Worm (Caenorhabditis elegans) whole organism, L1 larva: ENCODE data around the gene pbs-1.

Experiments used
- C04F5.9 ChIP-seq: sonication (generic microtip); optimal IDR thresholded peaks from 2 replicates; lab custom pipeline; 2016; ENCODE audit warnings: missing genetic modification characterization, missing compliant biosample characterization
- C34B4.2 ChIP-seq: sonication (generic microtip); optimal IDR thresholded peaks from 2 replicates; lab custom pipeline; 2017; ENCODE audit warnings: mild to moderate bottlenecking, missing genetic modification characterization, missing compliant biosample characterization
- Y116A8C.19 ChIP-seq: sonication (generic microtip); optimal IDR thresholded peaks from 2 replicates; lab custom pipeline; 2016; ENCODE audit warnings: missing compliant biosample characterization, missing genetic modification characterization, borderline replicate concordance
- aha-1 ChIP-seq: fragments of 150-350 bp; optimal IDR thresholded peaks from 2 replicates; lab custom pipeline; 2014; ENCODE audit warnings: missing biosample characterization, missing genetic modification characterization
- aly-2 ChIP-seq: fragments of 150-350 bp; optimal IDR thresholded peaks from 2 replicates; lab custom pipeline; 2014; ENCODE audit warnings: missing biosample characterization, missing genetic modification characterization
- ceh-63 ChIP-seq: fragments of 200-800 bp; sonication (Bioruptor generic); optimal IDR thresholded peaks from 2 replicates; lab custom pipeline; 2018; ENCODE audit warnings: mild to moderate bottlenecking, missing genetic modification characterization, missing compliant biosample characterization
- ceh-8 ChIP-seq: fragments of 200-800 bp; sonication (Bioruptor generic); optimal IDR thresholded peaks from 2 replicates; lab custom pipeline; 2018; ENCODE audit warnings: mild to moderate bottlenecking, missing genetic modification characterization, moderate library complexity, missing compliant biosample characterization
- ceh-82 ChIP-seq, 3 experiments: fragments of 150-350 bp in 1 of 3; sonication (generic microtip) in 2 of 3; optimal IDR thresholded peaks; 2 replicates each; lab custom pipeline; 2014 to 2017; ENCODE audit warnings: missing biosample characterization in 3 of 3, missing genetic modification characterization in 3 of 3
- ceh-90 ChIP-seq: sonication (generic microtip); optimal IDR thresholded peaks from 2 replicates; lab custom pipeline; 2016; ENCODE audit warnings: missing genetic modification characterization, missing compliant biosample characterization
- efl-3 ChIP-seq: fragments of 200-800 bp; sonication (Bioruptor generic); optimal IDR thresholded peaks from 2 replicates; lab custom pipeline; 2018; ENCODE audit warnings: mild to moderate bottlenecking, missing genetic modification characterization, missing compliant biosample characterization
- egl-27 ChIP-seq, 2 experiments: fragments of 150-350 bp in 1 of 2; sonication (generic microtip); optimal IDR thresholded peaks; 3 replicates each; lab custom pipeline; 2017 to 2018; ENCODE audit warnings: missing biosample characterization in 2 of 2, missing genetic modification characterization in 2 of 2, missing genetic modification reagents in 2 of 2
- elt-2 ChIP-seq: sonication (generic microtip); optimal IDR thresholded peaks from 2 replicates; lab custom pipeline; 2016; ENCODE audit warnings: missing genetic modification characterization, mild to moderate bottlenecking, inconsistent platforms, missing compliant biosample characterization, missing genetic modification reagents
- elt-3 ChIP-seq, 6 experiments: fragments of 150-350 bp in 1 of 6; sonication (generic microtip); optimal IDR thresholded peaks; 2 replicates each; lab custom pipeline; 2017 to 2018; ENCODE audit warnings: missing biosample characterization in 6 of 6, missing genetic modification characterization in 6 of 6, inconsistent platforms in 1 of 6
- fkh-4 ChIP-seq: sonication (generic microtip); optimal IDR thresholded peaks from 2 replicates; lab custom pipeline; 2016; ENCODE audit warnings: missing compliant biosample characterization, missing genetic modification characterization, borderline replicate concordance
- fkh-8 ChIP-seq: sonication (generic microtip); optimal IDR thresholded peaks from 2 replicates; lab custom pipeline; 2016; ENCODE audit warnings: mild to moderate bottlenecking, missing genetic modification characterization, missing compliant biosample characterization
- hlh-17 ChIP-seq: fragments of 200-800 bp; sonication (Bioruptor generic); optimal IDR thresholded peaks from 2 replicates; lab custom pipeline; 2018; ENCODE audit warnings: missing genetic modification characterization, mild to moderate bottlenecking, missing compliant biosample characterization, moderate library complexity, borderline replicate concordance
- hlh-4 ChIP-seq: sonication (generic microtip); optimal IDR thresholded peaks from 2 replicates; lab custom pipeline; 2016; ENCODE audit warnings: mild to moderate bottlenecking, missing genetic modification characterization, missing compliant biosample characterization
- irx-1 ChIP-seq: sonication (generic microtip); optimal IDR thresholded peaks from 2 replicates; lab custom pipeline; 2016; ENCODE audit warnings: missing genetic modification characterization, missing compliant biosample characterization
- jun-1 ChIP-seq: fragments of 150-350 bp; optimal IDR thresholded peaks from 2 replicates; lab custom pipeline; 2014; ENCODE audit warnings: missing biosample characterization, missing genetic modification reagents, missing genetic modification characterization
- lin-13 ChIP-seq: fragments of 150-350 bp; optimal IDR thresholded peaks from 2 replicates; lab custom pipeline; 2014; ENCODE audit warnings: missing biosample characterization, missing genetic modification reagents, missing genetic modification characterization
- lin-14 ChIP-seq: fragments of 200-800 bp; sonication (Bioruptor generic); optimal IDR thresholded peaks from 2 replicates; lab custom pipeline; 2018; ENCODE audit warnings: mild to moderate bottlenecking, missing genetic modification characterization, moderate library complexity, missing compliant biosample characterization
- lin-15B ChIP-seq: fragments of 150-350 bp; sonication (generic microtip); optimal IDR thresholded peaks from 3 replicates; lab custom pipeline; 2014; ENCODE audit warnings: missing biosample characterization, missing genetic modification characterization
- lin-35 ChIP-seq, 2 experiments: fragments of 150-350 bp; optimal IDR thresholded peaks; 2 replicates each; lab custom pipeline; 2014; ENCODE audit warnings: missing biosample characterization in 2 of 2, missing genetic modification characterization in 2 of 2, missing genetic modification reagents in 2 of 2
- mab-9 ChIP-seq: fragments of 200-800 bp; sonication (Bioruptor generic); IDR thresholded peaks from 2 replicates; pipeline ENCODE4 v1.3.6; 2022; ENCODE audit warnings: missing genetic modification reagents, missing genetic modification characterization, missing compliant biosample characterization
- nhr-11 ChIP-seq: fragments of 150-350 bp; optimal IDR thresholded peaks from 2 replicates; lab custom pipeline; 2014; ENCODE audit warnings: missing biosample characterization, missing genetic modification characterization
- nhr-19 ChIP-seq: fragments of 200-800 bp; sonication (Bioruptor generic); conservative IDR thresholded peaks from 2 replicates; pipeline ENCODE4 v1.3.6; 2022; ENCODE audit warnings: missing genetic modification characterization, missing compliant biosample characterization
- nhr-237 ChIP-seq: fragments of 150-350 bp; optimal IDR thresholded peaks from 2 replicates; lab custom pipeline; 2014; ENCODE audit warnings: missing biosample characterization, missing genetic modification characterization
- nhr-28 ChIP-seq: fragments of 150-350 bp; optimal IDR thresholded peaks from 2 replicates; lab custom pipeline; 2014; ENCODE audit warnings: missing biosample characterization, missing genetic modification characterization
- nhr-47 ChIP-seq: sonication (generic microtip); optimal IDR thresholded peaks from 2 replicates; lab custom pipeline; 2016; ENCODE audit warnings: mild to moderate bottlenecking, missing genetic modification characterization, moderate library complexity, missing compliant biosample characterization
- nhr-76 ChIP-seq: sonication (generic microtip); optimal IDR thresholded peaks from 2 replicates; lab custom pipeline; 2017; ENCODE audit warnings: missing biosample characterization, missing genetic modification characterization
- nhr-77 ChIP-seq: fragments of 150-350 bp; optimal IDR thresholded peaks from 2 replicates; lab custom pipeline; 2014; ENCODE audit warnings: missing biosample characterization, missing genetic modification characterization
- nhr-85 ChIP-seq: sonication (generic microtip); peaks from one replicate; lab custom pipeline; 2016; ENCODE audit warnings: missing genetic modification characterization, inconsistent platforms, missing compliant biosample characterization
- nhr-90 ChIP-seq: sonication (generic microtip); optimal IDR thresholded peaks from 2 replicates; lab custom pipeline; 2016; ENCODE audit warnings: mild to moderate bottlenecking, missing genetic modification characterization, missing compliant biosample characterization; ENCODE audit not compliant: poor library complexity
- pag-3 ChIP-seq: sonication (generic microtip); optimal IDR thresholded peaks from 2 replicates; lab custom pipeline; 2017; ENCODE audit warnings: missing genetic modification characterization, mild to moderate bottlenecking, missing compliant biosample characterization, antibody characterized with exemption, borderline replicate concordance; ENCODE audit not compliant: insufficient read depth
- pax-3 ChIP-seq: fragments of 200-800 bp; sonication (Bioruptor generic); optimal IDR thresholded peaks from 2 replicates; lab custom pipeline; 2018; ENCODE audit warnings: mild to moderate bottlenecking, missing genetic modification characterization, moderate library complexity, missing compliant biosample characterization
- pqm-1 ChIP-seq: sonication (generic microtip); optimal IDR thresholded peaks from 3 replicates; lab custom pipeline; 2017; ENCODE audit warnings: missing biosample characterization, missing genetic modification characterization
- rnt-1 ChIP-seq: sonication (generic microtip); optimal IDR thresholded peaks from 2 replicates; lab custom pipeline; 2016; ENCODE audit warnings: mild to moderate bottlenecking, missing genetic modification characterization, moderate library complexity, missing compliant biosample characterization
- sox-4 ChIP-seq: sonication (generic microtip); optimal IDR thresholded peaks from 2 replicates; lab custom pipeline; 2016; ENCODE audit warnings: missing genetic modification characterization, missing compliant biosample characterization
- sptf-1 ChIP-seq: fragments of 150-350 bp; optimal IDR thresholded peaks from 2 replicates; lab custom pipeline; 2014; ENCODE audit warnings: missing biosample characterization, missing genetic modification characterization
- sup-37 ChIP-seq: fragments of 200-800 bp; sonication (Bioruptor generic); optimal IDR thresholded peaks from 2 replicates; lab custom pipeline; 2018; ENCODE audit warnings: mild to moderate bottlenecking, missing genetic modification characterization, missing compliant biosample characterization
- tbx-2 ChIP-seq: sonication (generic microtip); optimal IDR thresholded peaks from 2 replicates; lab custom pipeline; 2016; ENCODE audit warnings: missing genetic modification characterization, missing compliant biosample characterization
- unc-86 ChIP-seq: sonication (generic microtip); optimal IDR thresholded peaks from 2 replicates; lab custom pipeline; 2016; ENCODE audit warnings: missing genetic modification characterization, missing compliant biosample characterization
- xbp-1 ChIP-seq: sonication (generic microtip); optimal IDR thresholded peaks from 2 replicates; lab custom pipeline; 2016; ENCODE audit warnings: missing genetic modification characterization, missing compliant biosample characterization
- zag-1 ChIP-seq: fragments of 150-350 bp; optimal IDR thresholded peaks from 2 replicates; lab custom pipeline; 2014; ENCODE audit warnings: missing biosample characterization, missing genetic modification characterization
- ztf-4 ChIP-seq: fragments of 150-350 bp; optimal IDR thresholded peaks from 2 replicates; lab custom pipeline; 2014; ENCODE audit warnings: missing biosample characterization, missing genetic modification characterization

The pbs-1 gene

DNA sequence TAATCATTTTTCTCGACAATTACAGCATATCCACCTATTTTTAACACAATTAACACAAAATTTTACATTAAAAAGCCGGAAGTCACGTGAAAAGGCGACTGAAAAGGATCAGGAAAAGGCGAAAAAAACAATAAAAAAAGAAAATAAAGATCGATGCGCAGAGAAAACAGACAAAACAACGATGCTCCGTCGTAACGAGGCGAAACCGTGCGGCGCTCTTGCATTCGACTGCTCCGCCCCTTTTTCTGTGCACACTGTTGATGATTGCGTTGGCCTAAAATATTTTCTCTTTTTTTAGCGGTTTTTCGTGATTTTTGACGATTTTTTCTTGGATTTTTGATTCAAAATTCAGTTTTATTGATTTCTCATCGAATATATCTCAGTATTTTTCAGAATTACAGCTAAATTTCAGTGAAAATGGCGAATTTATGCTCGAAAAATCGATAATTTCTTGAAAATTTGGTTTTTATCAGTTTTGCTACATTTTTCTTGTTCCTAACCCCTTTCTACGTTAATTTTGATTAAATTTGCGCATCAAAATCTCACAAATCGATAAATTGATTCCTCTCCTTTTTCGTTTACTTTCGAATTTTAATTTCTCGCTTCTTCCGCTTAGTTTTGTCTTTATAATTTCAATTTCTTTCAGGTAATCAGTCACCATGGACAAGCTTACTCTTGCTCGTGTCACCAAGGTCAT is 50.4 kb downstream of the pbs-1 start, which contains the start of gene rps-28 (continued):
- TF ChIP-seq pax-3 (tag; lab: Kevin White, UChicago) (peak; percentile 96), ceh-63 (GFP tag; lab: Kevin White, UChicago) (no peak), ceh-82 (tag; optimal IDR thresholded peaks at IDR 0.05; lab: Kevin White, UChicago) (peak; percentile 98 to 99 (median 98)), mab-9 (peak; percentile 83), fkh-4 (peak; percentile 75), irx-1 (tag; lab: Kevin White, UChicago) (peak; percentile 88), nhr-47 (peak; percentile 98), nhr-77 (tag; lab: Kevin White, UChicago) (peak; percentile 98), efl-3 (GFP tag; lab: Kevin White, UChicago) (no peak), aly-2 (tag; lab: Kevin White, UChicago) (peak; percentile 89), hlh-17 (GFP tag; lab: Kevin White, UChicago) (no peak), hlh-4 (no peak), lin-14 (peak; percentile 98), sptf-1 (tag; lab: Kevin White, UChicago) (no peak), nhr-19 (peak; percentile 96), lin-15B (peak; percentile 95), ceh-8 (peak; percentile 94), elt-3 (tag; optimal IDR thresholded peaks at IDR 0.05; lab: Kevin White, UChicago) (peak; percentile 70 to 99 (median 94)), elt-2 (peak; percentile 74), nhr-90 (tag; lab: Kevin White, UChicago) (peak; percentile 98), rnt-1 (tag; lab: Kevin White, UChicago) (peak; percentile 97), Y116A8C.19 (tag; lab: Kevin White, UChicago) (no peak), C34B4.2 (tag; lab: Kevin White, UChicago) (peak; percentile 39), ceh-90 (peak; percentile 66), tbx-2 (peak; percentile 96), egl-27 (tag; optimal IDR thresholded peaks at IDR 0.05; lab: Kevin White, UChicago) (peak; percentile 89 to 92), C04F5.9 (tag; lab: Kevin White, UChicago) (peak; percentile 90), aha-1 (peak; percentile 93), nhr-76 (tag; lab: Kevin White, UChicago) (no peak), nhr-237 (tag; lab: Kevin White, UChicago) (peak; percentile 93), nhr-11 (tag; lab: Kevin White, UChicago) (peak; percentile 83), fkh-8 (tag; lab: Kevin White, UChicago) (peak; percentile 99), pag-3 (tag; lab: Kevin White, UChicago) (no peak), lin-13 (GFP tag; lab: Kevin White, UChicago) (peak; percentile 99), nhr-85 (tag; lab: Kevin White, UChicago) (peak; percentile 97), pqm-1 (tag; lab: Kevin White, UChicago) (peak; percentile 39), zag-1 (peak; percentile 79), lin-35 (GFP tag; optimal IDR thresholded peaks at IDR 0.05; lab: Kevin White, UChicago) (peak; percentile 94 to 95), xbp-1 (tag; lab: Kevin White, UChicago) (peak; percentile 97), sup-37 (peak; percentile 77), unc-86 (tag; lab: Kevin White, UChicago) (peak; percentile 96), ztf-4 (tag; lab: Kevin White, UChicago) (peak; percentile 96), nhr-28 (tag; lab: Kevin White, UChicago) (no peak), jun-1 (tag; lab: Kevin White, UChicago) (peak; percentile 92), sox-4 (peak; percentile 83)
